Worm (Caenorhabditis elegans): ENCODE results near the gene yju-2.

yju-2 gene

ce11 chrIII:7188300-7189052 is 4.3 kb downstream of the yju-2 start, which contains the start of the genes F37C12.21 and F37C12.10:
TSS of gene F37C12.21 (plus strand) at chrIII:7188357.
TSS of gene F37C12.10 (minus strand) at chrIII:7188384.
- no peak for TF ChIP-seq ceh-22 (tag; optimal IDR thresholded peaks at IDR 0.05)
- peak; percentile 49 for TF ChIP-seq elt-2 (tag; optimal IDR thresholded peaks at IDR 0.05)

- TF ChIP-seq ets-4 (tag; optimal IDR thresholded peaks at IDR 0.05), result no peak
- no peak for TF ChIP-seq mec-3 (tag; optimal IDR thresholded peaks at IDR 0.05; ENCODE audit: borderline replicate concordance)
- no peak for TF ChIP-seq lim-6 (tag; optimal IDR thresholded peaks at IDR 0.05)
- no peak for TF ChIP-seq elt-4 (tag; optimal IDR thresholded peaks at IDR 0.05)
- TF ChIP-seq nhr-232 (tag; optimal IDR thresholded peaks at IDR 0.05), result no peak
- peak; percentile 71 for TF ChIP-seq ceh-31 (tag; optimal IDR thresholded peaks at IDR 0.05)
- peak; percentile 19 for TF ChIP-seq ceh-48 (tag; optimal IDR thresholded peaks at IDR 0.05)
- no peak for TF ChIP-seq unc-3 (GFP tag; conservative IDR thresholded peaks at IDR 0.05)
- TF ChIP-seq unc-3 (tag; optimal IDR thresholded peaks at IDR 0.05), result no peak
- TF ChIP-seq fkh-10 (GFP tag; optimal IDR thresholded peaks at IDR 0.05), result no peak
- no peak for TF ChIP-seq pat-9 (tag; optimal IDR thresholded peaks at IDR 0.05)
- no peak for TF ChIP-seq dmd-4 (tag; optimal IDR thresholded peaks at IDR 0.05; ENCODE audit: borderline replicate concordance)
- no peak for TF ChIP-seq ztf-16 (tag; optimal IDR thresholded peaks at IDR 0.05)
- TF ChIP-seq gmeb-2 (tag; optimal IDR thresholded peaks at IDR 0.05), result no peak
- TF ChIP-seq ceh-2 (tag; optimal IDR thresholded peaks at IDR 0.05), result no peak
- TF ChIP-seq syd-9 (tag; optimal IDR thresholded peaks at IDR 0.05), result no peak
- TF ChIP-seq ceh-30 (tag; optimal IDR thresholded peaks at IDR 0.05), result no peak
- no peak for TF ChIP-seq madf-2 (tag; optimal IDR thresholded peaks at IDR 0.05)
- TF ChIP-seq C08G9.2 (tag; optimal IDR thresholded peaks at IDR 0.05), result no peak
- TF ChIP-seq pag-3 (tag; optimal IDR thresholded peaks at IDR 0.05; ENCODE audit: borderline replicate concordance), result no peak
- TF ChIP-seq Y22D7AL.16 (tag; optimal IDR thresholded peaks at IDR 0.05), result no peak
- no peak for TF ChIP-seq hlh-15 (tag; optimal IDR thresholded peaks at IDR 0.05)
- TF ChIP-seq pqm-1 (tag; optimal IDR thresholded peaks at IDR 0.05), result no peak
- TF ChIP-seq pha-2 (tag; optimal IDR thresholded peaks at IDR 0.05), result peak; percentile 20
- no peak for TF ChIP-seq zip-5 (tag; optimal IDR thresholded peaks at IDR 0.05)
- TF ChIP-seq ceh-9 (tag; optimal IDR thresholded peaks at IDR 0.05), result no peak
- TF ChIP-seq hlh-6 (tag; optimal IDR thresholded peaks at IDR 0.05), result no peak
- peak; percentile 19 for TF ChIP-seq rnt-1 (tag; optimal IDR thresholded peaks at IDR 0.05)
- TF ChIP-seq elt-2 (tag; optimal IDR thresholded peaks at IDR 0.05), result peak; percentile 21
- no peak for TF ChIP-seq ceh-22 (tag; optimal IDR thresholded peaks at IDR 0.05)
- TF ChIP-seq sdc-2 (tag; optimal IDR thresholded peaks at IDR 0.05), result no peak
- TF ChIP-seq ceh-19 (GFP tag; optimal IDR thresholded peaks at IDR 0.05), result no peak
- TF ChIP-seq ceh-14 (tag; optimal IDR thresholded peaks at IDR 0.05), result peak; percentile 6
- TF ChIP-seq nfya-1 (tag; optimal IDR thresholded peaks at IDR 0.05), result peak; percentile 81
- peak; percentile 45 for TF ChIP-seq ceh-18 (tag; optimal IDR thresholded peaks at IDR 0.05)
- TF ChIP-seq fax-1 (tag; optimal IDR thresholded peaks at IDR 0.05), result no peak
- TF ChIP-seq unc-55 (GFP tag; optimal IDR thresholded peaks at IDR 0.05), result peak; percentile 32
- no peak for TF ChIP-seq lin-11 (tag; optimal IDR thresholded peaks at IDR 0.05)
- TF ChIP-seq C38D4.7 (GFP tag; optimal IDR thresholded peaks at IDR 0.05), result no peak
- no peak for TF ChIP-seq eyg-1 (tag; optimal IDR thresholded peaks at IDR 0.05)
- no peak for TF ChIP-seq pha-4 (tag; optimal IDR thresholded peaks at IDR 0.05)
- no peak for TF ChIP-seq dve-1 (tag; optimal IDR thresholded peaks at IDR 0.05)
- peak; percentile 47 for TF ChIP-seq ceh-34 (tag; optimal IDR thresholded peaks at IDR 0.05)
- TF ChIP-seq unc-86 (tag; optimal IDR thresholded peaks at IDR 0.05), result peak; percentile 22
- TF ChIP-seq ama-1 (optimal IDR thresholded peaks at IDR 0.05), result no peak
- TF ChIP-seq hlh-13 (GFP tag; optimal IDR thresholded peaks at IDR 0.05), result no peak
- TF ChIP-seq odd-2 (tag; optimal IDR thresholded peaks at IDR 0.05), result no peak
- no peak for TF ChIP-seq ceh-45 (GFP tag; IDR thresholded peaks at IDR 0.05)
- no peak for TF ChIP-seq sox-2 (GFP tag; IDR thresholded peaks at IDR 0.05)
- no peak for TF ChIP-seq nhr-11 (tag; optimal IDR thresholded peaks at IDR 0.05)
Measured at ce11 chrIII:7189581-7190128, 5.5 kb downstream of the yju-2 start, which contains the start of gene rps-21. TSS of gene rps-21 (minus strand) at chrIII:7189631.
